Worm (Caenorhabditis elegans): ENCODE measurements around the gene lip-1.
A peak's percentile ranks its signal among the peaks of the same experiment; 100 is the strongest.

The lip-1 gene

DNA sequence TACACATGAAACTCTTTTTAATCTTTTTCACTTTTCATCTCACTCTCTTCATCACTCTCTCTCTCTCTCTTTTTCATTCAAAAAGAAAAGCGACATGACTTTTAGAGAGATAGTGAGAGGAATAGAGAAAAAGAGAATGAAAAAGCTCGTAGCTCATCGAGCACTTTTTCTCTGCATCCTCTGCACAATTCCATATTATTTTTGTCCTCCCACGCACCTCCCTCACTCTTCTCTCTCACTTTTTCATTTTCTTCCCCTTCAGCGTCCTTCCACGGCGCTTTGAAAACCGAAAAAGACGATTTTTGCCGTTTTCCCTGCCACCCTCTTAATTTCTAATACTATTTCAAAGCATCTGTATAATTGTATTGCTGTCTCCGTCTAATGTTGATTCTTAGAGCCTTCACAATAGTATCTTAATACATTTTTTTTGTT is 3.7 kb upstream of the lip-1 start (continued):
- TF ChIP-seq ztf-6 (GFP tag; IDR thresholded peaks at IDR 0.05) (no peak), ccch-3 (GFP tag; optimal IDR thresholded peaks at IDR 0.05) (no peak), ceh-58 (GFP tag; IDR thresholded peaks at IDR 0.05) (no peak), hmg-1.2 (GFP tag; IDR thresholded peaks at IDR 0.05) (peak; percentile 77), lin-54 (GFP tag; optimal IDR thresholded peaks at IDR 0.05) (peak; percentile 40), bed-1 (GFP tag; IDR thresholded peaks at IDR 0.05) (no peak), lsl-1 (GFP tag; optimal IDR thresholded peaks at IDR 0.05) (no peak), pha-4 (tag; optimal IDR thresholded peaks at IDR 0.05) (peak; percentile 58), zim-3 (tag; optimal IDR thresholded peaks at IDR 0.05) (no peak), F57A8.1 (GFP tag; optimal IDR thresholded peaks at IDR 0.05) (no peak), cebp-1 (GFP tag; IDR thresholded peaks at IDR 0.05) (no peak), cebp-1 (tag; optimal IDR thresholded peaks at IDR 0.05) (peak; percentile 75), akir-1 (GFP tag; optimal IDR thresholded peaks at IDR 0.05) (no peak), hlh-12 (tag; optimal IDR thresholded peaks at IDR 0.05) (no peak), hsf-1 (GFP tag; IDR thresholded peaks at IDR 0.05) (no peak), Y53F4B.3 (GFP tag; IDR thresholded peaks at IDR 0.05) (no peak), ztf-22 (GFP tag; optimal IDR thresholded peaks at IDR 0.05) (no peak), repo-1 (tag; optimal IDR thresholded peaks at IDR 0.05) (no peak), Y67H2A.10 (GFP tag; conservative IDR thresholded peaks at IDR 0.05) (no peak), ztf-26 (tag; optimal IDR thresholded peaks at IDR 0.05) (peak; percentile 11), fkh-3 (tag; optimal IDR thresholded peaks at IDR 0.05) (no peak), F33H1.4 (GFP tag; IDR thresholded peaks at IDR 0.05) (no peak), ztf-28 (GFP tag; IDR thresholded peaks at IDR 0.05) (no peak), mxl-1 (tag; optimal IDR thresholded peaks at IDR 0.05) (no peak), nfya-2 (GFP tag; IDR thresholded peaks at IDR 0.05) (no peak), let-607 (tag; optimal IDR thresholded peaks at IDR 0.05) (peak in 1 of 2 experiments; percentile 62), mel-28 (tag; optimal IDR thresholded peaks at IDR 0.05; ENCODE audit: borderline replicate concordance) (no peak), F10E7.11 (tag; optimal IDR thresholded peaks at IDR 0.05) (no peak), ceh-100 (GFP tag; IDR thresholded peaks at IDR 0.05) (no peak), Y79H2A.3 (GFP tag; conservative IDR thresholded peaks at IDR 0.05) (no peak), rpc-1 (optimal IDR thresholded peaks at IDR 0.05) (no peak), rpc-1 (tag; optimal IDR thresholded peaks at IDR 0.05) (no peak), Y53G8AR.9 (GFP tag; conservative IDR thresholded peaks at IDR 0.05) (no peak), die-1 (tag; optimal IDR thresholded peaks at IDR 0.05) (no peak)

ce11 chrIV:6841562-6842282 is 1.0 kb upstream of the lip-1 start:
- TF ChIP-seq ets-4 (GFP tag; optimal IDR thresholded peaks at IDR 0.05): no peak

DNA sequence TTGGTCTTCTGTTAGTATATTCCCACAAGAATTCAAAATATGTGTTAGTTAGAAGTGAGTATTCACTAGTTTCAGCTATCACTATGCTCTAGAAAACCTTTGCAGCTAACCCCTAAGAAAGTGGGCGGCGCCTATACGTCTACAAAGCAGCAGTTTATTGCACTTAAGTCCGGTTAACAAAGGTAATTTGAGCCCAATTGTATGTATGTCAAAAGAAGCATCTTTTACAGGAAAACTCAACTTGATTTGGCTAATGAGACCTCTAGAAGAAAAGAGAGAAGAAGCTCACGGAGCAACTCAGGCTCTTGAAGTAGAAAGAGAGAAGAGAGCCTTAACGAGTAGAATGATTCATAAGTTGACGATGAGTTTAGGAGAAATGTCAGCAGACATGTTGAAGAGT is 10.0 kb downstream of the lip-1 start:
- TF ChIP-seq akir-1 (GFP tag; optimal IDR thresholded peaks at IDR 0.05): no peak
- no peak for TF ChIP-seq K11D2.4 (GFP tag; IDR thresholded peaks at IDR 0.05)

DNA sequence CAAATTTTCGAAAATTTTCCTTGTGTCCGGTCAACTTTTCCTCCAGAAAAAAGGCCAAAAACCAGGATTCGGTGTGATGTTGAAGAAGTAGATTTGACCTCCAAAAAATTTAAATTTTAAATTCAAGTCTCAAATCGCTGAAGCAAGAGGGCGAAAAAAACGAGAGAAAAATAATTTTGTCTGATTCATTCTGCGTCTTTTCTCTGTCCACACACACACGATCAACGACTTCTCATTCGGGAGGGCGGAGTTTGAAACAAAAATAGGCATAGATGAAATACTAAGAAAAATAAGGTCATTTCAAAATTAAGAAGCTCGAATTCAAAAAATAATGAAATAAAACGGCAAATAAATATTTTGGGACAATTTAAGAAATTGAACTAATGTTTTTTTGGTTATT is 16.5 kb downstream of the lip-1 start, which contains the start of gene R13H7.2:
R13H7.2 (minus strand) TSS at position 101 of the 400 bp plus-strand sequence.
- TF ChIP-seq madf-8 (GFP tag; conservative IDR thresholded peaks at IDR 0.05) (no peak), let-526 (GFP tag; IDR thresholded peaks at IDR 0.05) (no peak), ceh-27 (GFP tag; optimal IDR thresholded peaks at IDR 0.05) (no peak), Y79H2A.3 (GFP tag; conservative IDR thresholded peaks at IDR 0.05) (no peak), efl-1 (GFP tag; optimal IDR thresholded peaks at IDR 0.05) (no peak), rpc-1 (optimal IDR thresholded peaks at IDR 0.05) (no peak), rpc-1 (tag; optimal IDR thresholded peaks at IDR 0.05) (no peak), F22D6.2 (tag; optimal IDR thresholded peaks at IDR 0.05) (no peak), snpc-4 (GFP tag; optimal IDR thresholded peaks at IDR 0.05) (no peak), snpc-4 (tag; optimal IDR thresholded peaks at IDR 0.05) (no peak), madf-3 (GFP tag; IDR thresholded peaks at IDR 0.05) (no peak), F39B2.1 (GFP tag; IDR thresholded peaks at IDR 0.05) (no peak), F52B5.7 (tag; optimal IDR thresholded peaks at IDR 0.05) (no peak), bed-1 (GFP tag; IDR thresholded peaks at IDR 0.05) (no peak), ceh-58 (GFP tag; IDR thresholded peaks at IDR 0.05) (no peak)

All from whole organism, young adult.